Fruit fly (Drosophila melanogaster): ENCODE data around the gene Cyp311a1.

Gene Cyp311a1

dm6 chrX:12018440-12019101 lies 12.7 kb downstream of the Cyp311a1 start, which contains the start of gene Lsm12a:
Gene Lsm12a (plus strand): TSS chrX:12018640.
- no peak for TF ChIP-seq noc (tag; optimal IDR thresholded peaks at IDR 0.05)

- TF ChIP-seq noc (tag; optimal IDR thresholded peaks at IDR 0.05) = no peak
Measured at dm6 chrX:12017815-12018439, 13.3 kb downstream of the Cyp311a1 start, which contains the start of gene Chrac-16. Gene Chrac-16 (minus strand): TSS chrX:12017961.

DNA sequence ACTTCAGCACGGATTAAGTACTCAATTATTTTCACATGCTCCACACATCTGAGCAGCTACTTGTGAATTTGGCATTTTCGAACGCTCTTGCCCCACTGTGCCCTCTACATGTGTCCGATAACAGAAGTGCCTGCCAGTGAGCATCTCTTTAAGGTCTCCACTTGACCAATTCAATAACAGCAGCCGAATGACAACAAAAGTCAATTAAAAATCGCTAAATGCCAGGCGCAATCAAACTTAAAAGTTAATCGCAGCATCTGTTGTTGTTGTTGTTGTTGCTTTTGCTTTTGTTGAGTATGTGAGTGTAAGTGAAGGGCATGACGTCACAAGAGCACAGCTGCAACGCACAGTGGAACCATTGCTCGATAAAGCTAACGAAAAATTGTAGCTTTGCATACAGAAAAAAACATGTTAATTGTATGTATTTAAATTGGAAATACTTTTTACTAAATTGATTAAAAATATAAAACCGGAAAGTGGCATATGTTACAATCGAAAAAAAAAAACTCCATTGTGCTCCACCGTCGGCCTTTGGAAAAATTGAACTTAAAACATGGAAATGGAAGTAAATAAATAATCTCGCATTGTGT lies 16.4 kb downstream of the Cyp311a1 start:
- no peak for TF ChIP-seq noc (tag; optimal IDR thresholded peaks at IDR 0.05)

DNA sequence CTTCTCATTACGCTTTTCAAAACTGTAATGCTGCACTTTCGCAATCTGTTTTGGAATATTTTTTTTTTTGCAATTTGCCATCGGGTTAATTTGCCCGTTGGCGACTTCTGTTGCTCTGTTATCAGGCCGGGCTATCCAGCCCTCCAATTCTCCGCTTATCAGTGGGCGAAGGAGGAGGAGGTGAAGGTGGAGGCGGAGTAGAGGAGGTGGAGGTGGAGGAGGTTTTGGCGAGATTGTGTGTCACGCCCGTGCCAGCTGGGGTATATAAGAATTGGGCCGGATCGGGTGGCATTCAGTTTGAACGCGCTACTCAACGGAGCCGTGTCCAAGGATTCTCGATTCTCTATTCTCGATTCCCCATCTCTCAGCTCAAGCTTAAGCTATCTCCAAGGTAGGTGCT lies 17.1 kb downstream of the Cyp311a1 start:
- TF ChIP-seq noc (tag; optimal IDR thresholded peaks at IDR 0.05) = no peak

- peak; percentile 60 for TF ChIP-seq noc (tag; optimal IDR thresholded peaks at IDR 0.05)
Measured at dm6 chrX:12013098-12013493, 18.2 kb downstream of the Cyp311a1 start.

dm6 chrX:12012149-12013097 lies 18.8 kb downstream of the Cyp311a1 start, which contains the start of the genes CG1492 and regucalcin:
Gene CG1492 (minus strand): TSS chrX:12012211.
Gene regucalcin (plus strand): TSS chrX:12012377.
- TF ChIP-seq noc (tag; optimal IDR thresholded peaks at IDR 0.05) = no peak

- TF ChIP-seq noc (tag; optimal IDR thresholded peaks at IDR 0.05) = no peak
Measured at dm6 chrX:12007593-12007992, 23.7 kb downstream of the Cyp311a1 start.

dm6 chrX:12006678-12007441 lies 24.4 kb downstream of the Cyp311a1 start, which contains the start of gene CG1806:
Gene CG1806 (plus strand): TSS chrX:12007176.
- no peak for TF ChIP-seq noc (tag; optimal IDR thresholded peaks at IDR 0.05)

dm6 chrX:12004395-12004768 lies 26.9 kb downstream of the Cyp311a1 start:
- peak; percentile 12 for TF ChIP-seq noc (tag; optimal IDR thresholded peaks at IDR 0.05)

DNA sequence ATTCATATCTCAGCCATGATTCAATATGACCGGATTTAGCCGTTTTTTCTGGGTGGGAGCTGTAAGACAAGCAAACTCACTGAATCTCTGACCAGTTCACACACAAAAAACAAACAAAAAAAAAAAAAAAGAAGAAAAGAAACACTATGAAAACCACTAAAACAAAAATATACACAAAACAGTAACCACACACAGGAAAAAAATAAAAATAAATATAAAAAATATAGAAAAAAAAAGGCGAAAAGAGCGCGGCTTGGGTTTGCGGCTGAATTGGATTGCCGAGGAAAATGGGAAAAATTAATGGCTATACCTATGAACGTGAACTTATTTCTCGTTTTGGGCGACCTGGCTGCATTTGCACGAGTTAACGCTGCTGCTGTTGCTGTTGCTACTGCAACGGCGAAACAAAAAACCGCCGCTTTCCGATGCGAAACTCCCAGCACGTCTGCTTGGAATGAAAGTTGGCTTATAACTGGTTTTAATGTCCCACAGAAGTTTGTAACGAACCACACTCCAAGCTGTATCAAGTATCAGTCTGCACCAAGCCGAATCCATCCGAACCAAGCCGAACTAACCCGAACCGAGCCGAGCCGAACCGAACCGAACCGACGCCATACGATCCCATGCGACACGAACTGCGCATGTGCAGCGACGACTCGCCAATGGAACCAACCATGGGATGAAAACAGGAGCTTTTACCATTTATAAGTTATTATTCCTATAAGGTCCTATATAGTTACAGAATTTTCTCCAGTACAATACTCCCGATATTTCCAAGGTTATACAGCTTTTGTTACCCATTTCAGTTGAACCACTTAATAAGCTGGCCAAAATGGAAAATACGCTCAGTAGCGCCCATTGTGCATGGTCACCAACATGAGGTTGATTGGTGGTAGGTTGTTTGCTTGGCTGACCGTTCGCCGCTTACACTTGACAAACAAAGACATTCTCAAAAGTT lies 27.5 kb downstream of the Cyp311a1 start, which contains the start of gene fw:
TSS of gene fw (minus strand) at position 478 of the 958 bp plus-strand sequence.
- TF ChIP-seq noc (tag; optimal IDR thresholded peaks at IDR 0.05) = peak; percentile 42

DNA sequence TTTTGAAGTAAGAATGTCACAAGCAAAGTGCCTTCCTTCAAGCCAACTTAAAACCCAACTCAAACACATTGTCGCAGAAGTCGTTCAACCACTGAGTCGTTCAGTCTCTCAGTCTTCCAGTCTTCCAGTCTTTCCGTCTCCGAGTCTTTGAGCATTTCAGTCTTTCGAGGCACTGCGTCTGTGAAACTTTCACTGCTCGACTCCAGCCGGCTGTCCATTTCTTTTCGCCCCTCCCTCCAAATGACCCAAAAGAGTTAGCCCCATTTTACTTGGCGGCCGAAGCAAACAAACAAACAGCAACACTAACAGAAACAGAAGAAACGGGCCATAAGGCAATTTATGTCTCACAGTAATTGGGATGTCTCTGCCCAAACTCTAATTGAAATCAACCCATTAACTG lies 30.3 kb downstream of the Cyp311a1 start:
- no peak for TF ChIP-seq noc (tag; optimal IDR thresholded peaks at IDR 0.05)

- TF ChIP-seq noc (tag; optimal IDR thresholded peaks at IDR 0.05) = no peak
Measured at dm6 chrX:11999974-12000618, 31.2 kb downstream of the Cyp311a1 start.

dm6 chrX:11993279-11993678 lies 38.0 kb downstream of the Cyp311a1 start:
- TF ChIP-seq noc (tag; optimal IDR thresholded peaks at IDR 0.05) = no peak
